Fruit fly (Drosophila melanogaster) whole organism, embryonic: Measurements from ENCODE around the gene red.

Experiments
- Ada2b ChIP-seq: fragments of 200-800 bp; sonication (Bioruptor generic); IDR thresholded peaks from 2 replicates; pipeline ENCODE4 v1.3.6; 2022; ENCODE audit warnings: missing biosample characterization, missing genetic modification characterization
- Aef1 ChIP-seq: fragments of 200-800 bp; sonication (Bioruptor generic); IDR thresholded peaks from 3 replicates; pipeline ENCODE4 v1.3.6; 2022; ENCODE audit warnings: missing biosample characterization, missing genetic modification characterization
- Antp ChIP-seq: fragments of 200-800 bp; sonication (Bioruptor generic); optimal IDR thresholded peaks from 3 replicates; lab custom pipeline; 2016; ENCODE audit warnings: missing biosample characterization, missing genetic modification characterization
- CG10979 ChIP-seq: fragments of 200-800 bp; sonication (Bioruptor generic); optimal IDR thresholded peaks from 2 replicates; lab custom pipeline; 2018; ENCODE audit warnings: missing biosample characterization, mild to moderate bottlenecking, missing genetic modification characterization, moderate library complexity
- CG12155 ChIP-seq: fragments of 200-800 bp; sonication (Bioruptor generic); optimal IDR thresholded peaks from 3 replicates; lab custom pipeline; 2016; ENCODE audit warnings: missing biosample characterization, missing genetic modification characterization
- CG12391 ChIP-seq: fragments of 200-800 bp; sonication (Bioruptor generic); optimal IDR thresholded peaks from 3 replicates; lab custom pipeline; 2018; ENCODE audit warnings: missing biosample characterization, mild to moderate bottlenecking, missing genetic modification characterization, moderate library complexity
- CG17612 ChIP-seq: fragments of 200-800 bp; sonication (Bioruptor generic); IDR thresholded peaks from 2 replicates; pipeline ENCODE4 v1.3.6; 2022; ENCODE audit warnings: missing biosample characterization, missing genetic modification characterization
- CG17829 ChIP-seq: fragments of 200-800 bp; optimal IDR thresholded peaks from 2 replicates; lab custom pipeline; 2019; ENCODE audit warnings: missing biosample characterization, mild to moderate bottlenecking, missing genetic modification characterization, moderate library complexity
- CG2678 ChIP-seq: fragments of 200-800 bp; sonication (Bioruptor generic); optimal IDR thresholded peaks from 3 replicates; lab custom pipeline; 2019; ENCODE audit warnings: missing biosample characterization, mild to moderate bottlenecking, missing genetic modification characterization, moderate library complexity
- CG2889 ChIP-seq: fragments of 200-800 bp; sonication (Bioruptor generic); IDR thresholded peaks from 3 replicates; pipeline ENCODE4 v1.3.6; 2022; ENCODE audit warnings: missing biosample characterization, missing genetic modification characterization
- CG3065 ChIP-seq: fragments of 200-800 bp; sonication (Bioruptor generic); optimal IDR thresholded peaks from 2 replicates; lab custom pipeline; 2016; ENCODE audit warnings: missing biosample characterization, missing genetic modification characterization
- CG31388 ChIP-seq: fragments of 200-800 bp; sonication (Bioruptor generic); optimal IDR thresholded peaks from 2 replicates; lab custom pipeline; 2016; ENCODE audit warnings: missing biosample characterization, missing genetic modification characterization
- CG34422 ChIP-seq: fragments of 200-800 bp; sonication (Bioruptor generic); IDR thresholded peaks from 3 replicates; pipeline ENCODE4 v1.3.6; 2022; ENCODE audit warnings: missing biosample characterization, missing genetic modification characterization
- CG4404 ChIP-seq: fragments of 200-800 bp; sonication (Bioruptor generic); IDR thresholded peaks from 2 replicates; pipeline ENCODE4 v1.3.6; 2022; ENCODE audit warnings: missing biosample characterization, missing genetic modification characterization
- CG4707 ChIP-seq: fragments of 200-800 bp; sonication (Bioruptor generic); optimal IDR thresholded peaks from 2 replicates; lab custom pipeline; 2018; ENCODE audit warnings: missing biosample characterization, mild to moderate bottlenecking, missing genetic modification characterization, moderate library complexity
- CG6254 ChIP-seq: fragments of 200-800 bp; sonication (Bioruptor generic); optimal IDR thresholded peaks from 3 replicates; lab custom pipeline; 2017; ENCODE audit warnings: mild to moderate bottlenecking, missing biosample characterization, missing genetic modification reagents, missing genetic modification characterization
- CG6654 ChIP-seq: fragments of 200-800 bp; sonication (Bioruptor generic); optimal IDR thresholded peaks from 2 replicates; lab custom pipeline; 2017; ENCODE audit warnings: missing biosample characterization, mild to moderate bottlenecking, missing genetic modification characterization
- CG6813 ChIP-seq: fragments of 200-800 bp; sonication (Bioruptor generic); optimal IDR thresholded peaks from 2 replicates; lab custom pipeline; 2017; ENCODE audit warnings: missing biosample characterization, missing genetic modification characterization, mild to moderate bottlenecking, moderate library complexity, missing genetic modification reagents
- CG6854 ChIP-seq: fragments of 200-800 bp; sonication (Bioruptor generic); optimal IDR thresholded peaks from 3 replicates; lab custom pipeline; 2017; ENCODE audit warnings: missing biosample characterization, mild to moderate bottlenecking, missing genetic modification characterization
- CG7963 ChIP-seq: fragments of 200-800 bp; sonication (Bioruptor generic); IDR thresholded peaks from 3 replicates; pipeline ENCODE4 v1.3.6; 2022; ENCODE audit warnings: missing biosample characterization, missing genetic modification characterization; ENCODE audit not compliant: partially characterized antibody
- CG9817 ChIP-seq: fragments of 200-800 bp; sonication (Bioruptor generic); optimal IDR thresholded peaks from 2 replicates; lab custom pipeline; 2018; ENCODE audit warnings: missing biosample characterization, mild to moderate bottlenecking, missing genetic modification characterization, moderate library complexity
- Elba2 ChIP-seq: fragments of 200-800 bp; sonication (Bioruptor generic); optimal IDR thresholded peaks from 3 replicates; lab custom pipeline; 2016; ENCODE audit warnings: missing biosample characterization, missing genetic modification characterization
- H2.0 ChIP-seq: fragments of 200-800 bp; sonication (Bioruptor generic); IDR thresholded peaks from 2 replicates; pipeline ENCODE4 v1.3.6; 2022; ENCODE audit warnings: missing biosample characterization, missing genetic modification characterization
- HLHmδ ChIP-seq: fragments of 200-800 bp; sonication (Bioruptor generic); optimal IDR thresholded peaks from 2 replicates; lab custom pipeline; 2018; ENCODE audit warnings: missing biosample characterization, mild to moderate bottlenecking, missing genetic modification characterization, moderate library complexity
- Lhr ChIP-seq: fragments of 200-800 bp; sonication (Bioruptor generic); optimal IDR thresholded peaks from 3 replicates; lab custom pipeline; 2017; ENCODE audit warnings: mild to moderate bottlenecking, missing biosample characterization, missing genetic modification reagents, missing genetic modification characterization
- PHDP ChIP-seq: fragments of 200-800 bp; sonication (Bioruptor generic); optimal IDR thresholded peaks from 3 replicates; lab custom pipeline; 2018; ENCODE audit warnings: missing biosample characterization, mild to moderate bottlenecking, missing genetic modification characterization, moderate library complexity
- Rfx ChIP-seq: fragments of 200-800 bp; sonication (Bioruptor generic); IDR thresholded peaks from 2 replicates; pipeline ENCODE4 v1.3.6; 2022; ENCODE audit warnings: missing biosample characterization, missing genetic modification characterization
- chif ChIP-seq, 2 experiments: fragments of 200-800 bp; sonication (Bioruptor generic); optimal IDR thresholded peaks; 3 replicates each; lab custom pipeline; 2016; ENCODE audit warnings: missing biosample characterization in 2 of 2, missing genetic modification characterization in 2 of 2
- chm ChIP-seq: fragments of 200-800 bp; sonication (Bioruptor generic); IDR thresholded peaks from 2 replicates; pipeline ENCODE4 v1.3.6; 2022; ENCODE audit warnings: missing biosample characterization, missing genetic modification characterization
- dmrt99B ChIP-seq: fragments of 200-800 bp; sonication (Bioruptor generic); optimal IDR thresholded peaks from 2 replicates; lab custom pipeline; 2018; ENCODE audit warnings: missing biosample characterization, mild to moderate bottlenecking, missing genetic modification characterization, moderate library complexity
- emc ChIP-seq: fragments of 200-800 bp; sonication (Bioruptor generic); optimal IDR thresholded peaks from 2 replicates; lab custom pipeline; 2016; ENCODE audit warnings: missing biosample characterization, missing genetic modification characterization
- en ChIP-seq: fragments of 200-800 bp; sonication (Bioruptor generic); optimal IDR thresholded peaks from 2 replicates; lab custom pipeline; 2016; ENCODE audit warnings: missing biosample characterization, missing genetic modification characterization
- eyg ChIP-seq: fragments of 200-800 bp; sonication (Bioruptor generic); optimal IDR thresholded peaks from 3 replicates; lab custom pipeline; 2016; ENCODE audit warnings: missing biosample characterization, missing genetic modification characterization
- fd3F ChIP-seq: fragments of 200-800 bp; sonication (Bioruptor generic); optimal IDR thresholded peaks from 2 replicates; lab custom pipeline; 2018; ENCODE audit warnings: missing biosample characterization, mild to moderate bottlenecking, missing genetic modification characterization, moderate library complexity
- fd64A ChIP-seq: fragments of 200-800 bp; sonication (Bioruptor generic); optimal IDR thresholded peaks from 3 replicates; lab custom pipeline; 2018; ENCODE audit warnings: missing biosample characterization, mild to moderate bottlenecking, missing genetic modification characterization
- gfzf ChIP-seq: fragments of 200-800 bp; sonication (Bioruptor generic); optimal IDR thresholded peaks from 2 replicates; lab custom pipeline; 2016; ENCODE audit warnings: missing biosample characterization, mild to moderate bottlenecking, missing genetic modification characterization, moderate library complexity
- hbn ChIP-seq: fragments of 200-800 bp; sonication (Bioruptor generic); IDR thresholded peaks from 2 replicates; pipeline ENCODE4 v1.3.6; 2022; ENCODE audit warnings: missing biosample characterization, missing genetic modification characterization; ENCODE audit not compliant: partially characterized antibody
- lmd ChIP-seq: fragments of 200-800 bp; sonication (Bioruptor generic); IDR thresholded peaks from 2 replicates; pipeline ENCODE4 v1.3.6; 2022; ENCODE audit warnings: missing biosample characterization, missing genetic modification characterization
- mld ChIP-seq: fragments of 200-800 bp; sonication (Bioruptor generic); IDR thresholded peaks from 3 replicates; pipeline ENCODE4 v1.3.6; 2022; ENCODE audit warnings: missing biosample characterization, missing genetic modification characterization; ENCODE audit not compliant: partially characterized antibody
- org-1 ChIP-seq: fragments of 200-800 bp; sonication (Bioruptor generic); optimal IDR thresholded peaks from 2 replicates; lab custom pipeline; 2017; ENCODE audit warnings: missing biosample characterization, missing genetic modification characterization
- pho ChIP-seq: fragments of 200-800 bp; sonication (Bioruptor generic); optimal IDR thresholded peaks from 2 replicates; lab custom pipeline; 2016; ENCODE audit warnings: missing biosample characterization, missing genetic modification characterization
- pros ChIP-seq: fragments of 200-800 bp; sonication (Bioruptor generic); optimal IDR thresholded peaks from 3 replicates; lab custom pipeline; 2019; ENCODE audit warnings: missing biosample characterization, mild to moderate bottlenecking, missing genetic modification characterization, moderate library complexity
- sim ChIP-seq: fragments of 200-800 bp; sonication (Bioruptor generic); IDR thresholded peaks from 2 replicates; pipeline ENCODE4 v1.3.6; 2022; ENCODE audit warnings: missing biosample characterization, missing genetic modification characterization
- sisA ChIP-seq: fragments of 200-800 bp; sonication (Bioruptor generic); IDR thresholded peaks from 2 replicates; pipeline ENCODE4 v1.3.6; 2022; ENCODE audit warnings: missing biosample characterization, missing genetic modification characterization
- sob ChIP-seq: fragments of 200-800 bp; sonication (Bioruptor generic); IDR thresholded peaks from 2 replicates; pipeline ENCODE4 v1.3.6; 2022; ENCODE audit warnings: missing biosample characterization, missing genetic modification characterization
- ssp ChIP-seq: fragments of 200-800 bp; sonication (Bioruptor generic); IDR thresholded peaks from 2 replicates; pipeline ENCODE4 v1.3.6; 2022; ENCODE audit warnings: missing biosample characterization, missing genetic modification characterization
- unc-4 ChIP-seq: fragments of 200-800 bp; sonication (Bioruptor generic); IDR thresholded peaks from 2 replicates; pipeline ENCODE4 v1.3.6; 2022; ENCODE audit warnings: missing biosample characterization, missing genetic modification characterization; ENCODE audit not compliant: partially characterized antibody
- vnd ChIP-seq: fragments of 200-800 bp; sonication (Bioruptor generic); IDR thresholded peaks from 3 replicates; pipeline ENCODE4 v1.3.6; 2022; ENCODE audit warnings: missing biosample characterization, missing genetic modification characterization; ENCODE audit not compliant: partially characterized antibody
- zfh1 ChIP-seq: fragments of 200-800 bp; sonication (Bioruptor generic); IDR thresholded peaks from 3 replicates; pipeline ENCODE4 v1.3.6; 2022; ENCODE audit warnings: missing biosample characterization, missing genetic modification characterization

Gene red

DNA sequence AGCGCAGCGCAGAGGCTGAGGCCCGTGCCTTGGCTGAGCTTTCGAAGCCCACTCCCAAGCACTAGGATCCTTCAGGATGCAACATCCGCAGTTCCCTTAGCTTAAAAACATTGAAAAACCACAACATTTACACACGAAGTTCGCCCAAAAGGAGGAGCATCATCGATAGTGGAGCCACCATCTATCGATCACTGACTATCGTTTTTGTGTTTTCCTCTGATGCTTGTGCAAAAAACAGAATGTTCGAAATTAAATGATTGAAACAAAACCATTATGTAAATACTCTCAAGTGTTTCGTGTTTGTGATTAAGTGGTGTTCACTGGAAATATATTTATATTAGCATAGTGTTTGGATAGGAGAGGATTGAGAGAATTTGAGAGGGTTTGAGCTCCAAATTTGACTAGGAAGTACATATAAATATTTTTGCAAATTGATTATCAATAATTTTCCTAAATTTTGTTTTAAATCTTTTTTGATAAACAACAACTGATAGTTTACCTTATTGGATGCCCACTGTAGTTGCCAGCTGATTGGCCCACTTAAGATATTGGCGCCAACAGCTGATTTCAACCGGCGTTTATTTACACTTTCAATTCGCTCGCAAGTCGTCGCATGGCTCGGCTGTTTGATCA lies 38.7 kb downstream of the red start, which contains the start of gene spn-B (continued):
- TF ChIP-seq CG6854 (GFP tag; lab: Kevin White, UChicago) (peak; percentile 57), sob (GFP tag; lab: Robert Waterston, UW) (peak; percentile 70), chif (GFP tag; optimal IDR thresholded peaks at IDR 0.05; lab: Kevin White, UChicago) (peak; percentile 46 to 72), sim (GFP tag; lab: Robert Waterston, UW) (peak; percentile 66; the same call in 1 of the 2 replicates), CG6254 (GFP tag; lab: Kevin White, UChicago) (peak; percentile 66), fd3F (GFP tag; lab: Kevin White, UChicago) (peak; percentile 62), CG2889 (GFP tag; lab: Robert Waterston, UW) (no peak), H2.0 (GFP tag; lab: Robert Waterston, UW) (peak; percentile 66), Antp (GFP tag; lab: Kevin White, UChicago) (no peak), sisA (GFP tag; lab: Robert Waterston, UW) (peak; percentile 66), fd64A (no peak), Lhr (GFP tag; lab: Kevin White, UChicago) (peak; percentile 13), pros (peak; percentile 51), mld (no peak), CG6654 (GFP tag; lab: Kevin White, UChicago) (peak; percentile 30), CG4707 (GFP tag; lab: Kevin White, UChicago) (peak; percentile 59), HLHmδ (GFP tag; lab: Kevin White, UChicago) (no peak), CG3065 (GFP tag; lab: Kevin White, UChicago) (no peak), CG6813 (GFP tag; lab: Kevin White, UChicago) (peak; percentile 75), CG31388 (GFP tag; lab: Kevin White, UChicago) (peak; percentile 60), eyg (GFP tag; lab: Kevin White, UChicago) (peak; percentile 2), org-1 (peak; percentile 65), CG2678 (tag; lab: Kevin White, UChicago) (peak; percentile 83), CG17612 (GFP tag; lab: Robert Waterston, UW) (peak; percentile 13; the same call in 1 of the 2 replicates), vnd (no peak), gfzf (GFP tag; lab: Kevin White, UChicago) (no peak), CG12391 (tag; lab: Kevin White, UChicago) (peak; percentile 86), CG12155 (GFP tag; lab: Kevin White, UChicago) (peak; percentile 63), hbn (GFP tag; lab: Robert Waterston, UW) (no peak; the same call in 1 of the 2 replicates), dmrt99B (tag; lab: Kevin White, UChicago) (peak; percentile 83), unc-4 (peak; percentile 48; the same call in 1 of the 2 replicates), CG4404 (GFP tag; lab: Robert Waterston, UW) (no peak), CG7963 (GFP tag; lab: Robert Waterston, UW) (no peak), CG10979 (tag; lab: Kevin White, UChicago) (peak; percentile 80), pho (GFP tag; lab: Kevin White, UChicago) (peak; percentile 53), chm (GFP tag; lab: Robert Waterston, UW) (peak; percentile 66; the same call in 1 of the 2 replicates), emc (GFP tag; lab: Kevin White, UChicago) (peak; percentile 21), ssp (GFP tag; lab: Robert Waterston, UW) (peak; percentile 28; the same call in 1 of the 2 replicates), Aef1 (peak; percentile 55; the same call in 2 of the 3 replicates), Ada2b (GFP tag; lab: Robert Waterston, UW) (peak; percentile 33; the same call in 1 of the 2 replicates), Rfx (GFP tag; lab: Robert Waterston, UW) (peak; percentile 62), PHDP (peak; percentile 86), CG34422 (peak; percentile 49; the same call in 1 of the 3 replicates), CG17829 (peak; percentile 83), CG9817 (tag; lab: Kevin White, UChicago) (peak; percentile 52), Elba2 (GFP tag; lab: Kevin White, UChicago) (peak; percentile 7), en (GFP tag; lab: Kevin White, UChicago) (no peak), lmd (GFP tag; lab: Robert Waterston, UW) (peak; percentile 64; the same call in 1 of the 2 replicates), zfh1 (GFP tag; lab: Robert Waterston, UW) (peak; percentile 72; the same call in 2 of the 3 replicates)
